Worm (Caenorhabditis elegans): ENCODE results near the gene mob-2.

DNA sequence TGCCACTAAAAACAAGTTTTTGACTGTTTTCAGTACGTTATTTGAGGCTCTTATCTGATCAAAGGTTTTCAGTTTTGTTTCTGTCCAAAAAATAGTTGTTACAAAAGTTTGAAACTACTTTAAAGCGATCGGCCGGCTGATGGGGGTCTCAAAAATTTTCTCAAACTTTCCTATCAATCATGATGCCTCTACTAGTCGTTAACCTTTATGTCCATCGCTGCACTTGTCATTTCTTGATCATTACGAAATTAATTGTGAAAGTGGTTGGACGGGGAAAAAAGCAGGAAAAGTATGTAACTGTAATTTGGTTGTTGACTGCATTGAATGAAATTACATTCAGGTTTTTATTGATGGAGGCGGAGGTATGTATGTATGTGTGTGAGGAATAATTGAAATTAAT is 10.0 kb downstream of the mob-2 start:
- TF ChIP-seq unc-86 (tag; optimal IDR thresholded peaks at IDR 0.05) (no peak), T23F11.4 (GFP tag; optimal IDR thresholded peaks at IDR 0.05) (no peak), madf-2 (tag; optimal IDR thresholded peaks at IDR 0.05) (no peak), nhr-11 (tag; optimal IDR thresholded peaks at IDR 0.05) (no peak), pros-1 (tag; optimal IDR thresholded peaks at IDR 0.05) (no peak), unc-3 (GFP tag; conservative IDR thresholded peaks at IDR 0.05) (no peak), unc-3 (tag; optimal IDR thresholded peaks at IDR 0.05) (no peak), hlh-30 (tag; optimal IDR thresholded peaks at IDR 0.05; ENCODE audit: insufficient read depth) (no peak), pqm-1 (tag; optimal IDR thresholded peaks at IDR 0.05) (no peak), che-1 (tag; optimal IDR thresholded peaks at IDR 0.05) (no peak), syd-9 (tag; optimal IDR thresholded peaks at IDR 0.05) (no peak), fax-1 (tag; optimal IDR thresholded peaks at IDR 0.05) (no peak)
